Fruit fly (Drosophila melanogaster) S2 (cell line): ENCODE results near the gene Lgr4.

Experiments
- CG8478 ChIP-seq: fragments of >200 bp; optimal IDR thresholded peaks from 2 replicates; lab custom pipeline; 2018
- CTCF ChIP-seq, 2 experiments: fragments of >200 bp; optimal IDR thresholded peaks; 2 replicates each; lab custom pipeline; 2018

Gene Lgr4

dm6 chrX:13128750-13129152 lies 60.2 kb downstream of the Lgr4 start, which contains the start of the genes CG32638, CG15717 and MFS10:
Gene CG32638, minus strand, starts transcription at chrX:13128794.
Gene CG15717, plus strand, starts transcription at chrX:13128952.
Gene MFS10, plus strand, starts transcription at chrX:13129018.
- TF ChIP-seq CTCF (optimal IDR thresholded peaks at IDR 0.05; lab: Kevin White, UChicago): peak in 1 of 2 experiments; percentile 12
- no peak for TF ChIP-seq CG8478 (lab: Kevin White, UChicago)

- TF ChIP-seq CTCF (optimal IDR thresholded peaks at IDR 0.05; lab: Kevin White, UChicago) (no peak), CG8478 (lab: Kevin White, UChicago) (no peak)
These were observed 60.8 kb downstream of the Lgr4 start for dm6 chrX:13127973-13128749.

dm6 chrX:13125559-13125958 lies 63.4 kb downstream of the Lgr4 start:
- no peak for TF ChIP-seq CG8478 (lab: Kevin White, UChicago)
- no peak for TF ChIP-seq CTCF (optimal IDR thresholded peaks at IDR 0.05; lab: Kevin White, UChicago)

dm6 chrX:13116438-13117243 lies 72.3 kb downstream of the Lgr4 start:
- TF ChIP-seq CG8478 (lab: Kevin White, UChicago) (no peak), CTCF (optimal IDR thresholded peaks at IDR 0.05; lab: Kevin White, UChicago) (no peak)

dm6 chrX:13114861-13115260 lies 74.1 kb downstream of the Lgr4 start, which contains the start of gene CG42237:
Gene CG42237, plus strand, starts transcription at chrX:13115131.
- TF ChIP-seq CG8478 (lab: Kevin White, UChicago) (no peak), CTCF (optimal IDR thresholded peaks at IDR 0.05; lab: Kevin White, UChicago) (no peak)

dm6 chrX:13113863-13114407 lies 75.0 kb downstream of the Lgr4 start:
- TF ChIP-seq CTCF (optimal IDR thresholded peaks at IDR 0.05; lab: Kevin White, UChicago) (no peak), CG8478 (lab: Kevin White, UChicago) (no peak)

- TF ChIP-seq CG8478 (lab: Kevin White, UChicago): no peak
- no peak for TF ChIP-seq CTCF (optimal IDR thresholded peaks at IDR 0.05; lab: Kevin White, UChicago)
These were observed 76.6 kb downstream of the Lgr4 start, which contains the start of gene Chpf for dm6 chrX:13112238-13112829. Gene Chpf, minus strand, starts transcription at chrX:13112462.

dm6 chrX:13111832-13112231 lies 77.1 kb downstream of the Lgr4 start:
- TF ChIP-seq CTCF (optimal IDR thresholded peaks at IDR 0.05; lab: Kevin White, UChicago): no peak
- no peak for TF ChIP-seq CG8478 (lab: Kevin White, UChicago)
